Fruit fly (Drosophila melanogaster): ENCODE results near the gene Amt.

The Amt gene

DNA sequence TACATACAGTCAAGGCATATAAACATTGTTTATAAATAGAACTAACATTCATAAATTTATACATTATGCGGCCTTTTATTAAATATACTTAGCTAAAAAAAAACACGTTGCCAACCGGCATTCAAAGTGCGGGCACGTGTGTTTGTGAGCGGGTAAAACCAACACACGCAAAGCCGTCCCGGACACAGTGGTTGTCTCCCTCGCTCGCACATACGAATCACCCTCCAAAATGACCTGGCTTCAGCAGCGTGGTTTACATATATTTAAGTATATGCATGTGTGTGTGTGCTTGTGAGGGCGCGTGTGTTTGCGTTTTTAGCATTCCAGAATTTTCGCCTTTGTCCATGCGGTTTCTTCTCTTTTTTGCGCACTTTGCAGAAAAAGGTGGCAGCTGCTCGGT, 5.5 kb downstream of the Amt start (continued):
- TF ChIP-seq Ravus (GFP tag; IDR thresholded peaks at IDR 0.05) = no peak
- no peak for TF ChIP-seq CG7271 (tag; optimal IDR thresholded peaks at IDR 0.05)
- no peak for TF ChIP-seq CG12659 (GFP tag; optimal IDR thresholded peaks at IDR 0.05)
- no peak for TF ChIP-seq Mad (GFP tag; optimal IDR thresholded peaks at IDR 0.05)
- TF ChIP-seq MESR4 (GFP tag; optimal IDR thresholded peaks at IDR 0.05) = no peak
- TF ChIP-seq CG6813 (GFP tag; optimal IDR thresholded peaks at IDR 0.05) = no peak
- peak; percentile 98 for TF ChIP-seq cg (GFP tag; optimal IDR thresholded peaks at IDR 0.05)
- no peak for TF ChIP-seq H15 (GFP tag; IDR thresholded peaks at IDR 0.05)
- TF ChIP-seq CG17912 (GFP tag; optimal IDR thresholded peaks at IDR 0.05) = peak; percentile 68
- no peak for TF ChIP-seq schlank (tag; optimal IDR thresholded peaks at IDR 0.05)
- no peak for TF ChIP-seq Awh (GFP tag; IDR thresholded peaks at IDR 0.05)
- TF ChIP-seq gsb (GFP tag; IDR thresholded peaks at IDR 0.05) = no peak
- no peak for TF ChIP-seq C15 (GFP tag; IDR thresholded peaks at IDR 0.05)
- no peak for TF ChIP-seq CG13123 (GFP tag; optimal IDR thresholded peaks at IDR 0.05)
- TF ChIP-seq Hand (GFP tag; optimal IDR thresholded peaks at IDR 0.05) = no peak
- TF ChIP-seq CG11085 (GFP tag; IDR thresholded peaks at IDR 0.05) = no peak
- peak; percentile 11 for TF ChIP-seq PHDP (tag; optimal IDR thresholded peaks at IDR 0.05)
- peak; percentile 39 for TF ChIP-seq CHES-1-like (GFP tag; optimal IDR thresholded peaks at IDR 0.05)
- TF ChIP-seq eve (GFP tag; optimal IDR thresholded peaks at IDR 0.05) = no peak
- no peak for TF ChIP-seq D (optimal IDR thresholded peaks at IDR 0.05)
- TF ChIP-seq D (GFP tag; optimal IDR thresholded peaks at IDR 0.05) = no peak
- TF ChIP-seq Atf3 (GFP tag; optimal IDR thresholded peaks at IDR 0.05) = no peak
- TF ChIP-seq D19B (GFP tag; optimal IDR thresholded peaks at IDR 0.05) = no peak
- TF ChIP-seq Vsx1 (GFP tag; optimal IDR thresholded peaks at IDR 0.05) = no peak
- peak; percentile 40 for TF ChIP-seq twi (tag; optimal IDR thresholded peaks at IDR 0.05)
- TF ChIP-seq slbo (GFP tag; IDR thresholded peaks at IDR 0.05) = no peak
- TF ChIP-seq bowl (GFP tag; IDR thresholded peaks at IDR 0.05) = no peak
- no peak for TF ChIP-seq CG3281 (GFP tag; optimal IDR thresholded peaks at IDR 0.05)
- no peak for TF ChIP-seq CG12299 (tag; optimal IDR thresholded peaks at IDR 0.05)
- no peak for TF ChIP-seq ci (GFP tag; IDR thresholded peaks at IDR 0.05)
- TF ChIP-seq Aef1 (GFP tag; IDR thresholded peaks at IDR 0.05) = no peak
- no peak for TF ChIP-seq CG5953 (GFP tag; IDR thresholded peaks at IDR 0.05)
- no peak for TF ChIP-seq CG10366 (GFP tag; IDR thresholded peaks at IDR 0.05)
- TF ChIP-seq CG14667 (GFP tag; IDR thresholded peaks at IDR 0.05) = no peak
- TF ChIP-seq CG2678 (tag; optimal IDR thresholded peaks at IDR 0.05) = no peak
- TF ChIP-seq CG14710 (tag; optimal IDR thresholded peaks at IDR 0.05) = no peak
- peak; percentile 53 for TF ChIP-seq Med (GFP tag)
- TF ChIP-seq NfI (GFP tag; optimal IDR thresholded peaks at IDR 0.05) = no peak
- TF ChIP-seq CG18011 (GFP tag; optimal IDR thresholded peaks at IDR 0.05) = no peak
- TF ChIP-seq chn (GFP tag; optimal IDR thresholded peaks at IDR 0.05) = no peak
- TF ChIP-seq tin (GFP tag; optimal IDR thresholded peaks at IDR 0.05) = no peak
- TF ChIP-seq CG6175 (GFP tag; IDR thresholded peaks at IDR 0.05) = no peak
- TF ChIP-seq CG8281 (tag; optimal IDR thresholded peaks at IDR 0.05) = no peak
- TF ChIP-seq tgo (GFP tag; IDR thresholded peaks at IDR 0.05) = no peak
- no peak for TF ChIP-seq az2 (GFP tag; optimal IDR thresholded peaks at IDR 0.05)
- TF ChIP-seq CG6854 (GFP tag; optimal IDR thresholded peaks at IDR 0.05) = no peak
- no peak for TF ChIP-seq CG10565 (GFP tag; optimal IDR thresholded peaks at IDR 0.05)
- TF ChIP-seq Ets65A (GFP tag) = peak; percentile 81
- TF ChIP-seq Scr (GFP tag; IDR thresholded peaks at IDR 0.05; ENCODE audit: partially characterized antibody) = no peak

Measured in whole organism, embryonic.